Fruit fly (Drosophila melanogaster) whole organism, embryonic: ENCODE data around the gene Dus1.

Source experiments
- BEAF-32 ChIP-seq: fragments of 200-800 bp; sonication (Bioruptor generic); optimal IDR thresholded peaks from 3 replicates; lab custom pipeline; 2017; ENCODE audit warnings: missing biosample characterization, missing genetic modification characterization, mild to moderate bottlenecking, moderate library complexity, missing genetic modification reagents
- CG11085 ChIP-seq: fragments of 200-800 bp; sonication (Bioruptor generic); IDR thresholded peaks from 2 replicates; pipeline ENCODE4 v1.3.6; 2022; ENCODE audit warnings: missing biosample characterization, missing genetic modification characterization
- CG11093 ChIP-seq: fragments of 200-800 bp; sonication (Bioruptor generic); IDR thresholded peaks from 3 replicates; pipeline ENCODE4 v1.3.6; 2022; ENCODE audit warnings: missing biosample characterization, missing genetic modification characterization
- CG11398 ChIP-seq: fragments of 200-800 bp; sonication (Bioruptor generic); optimal IDR thresholded peaks from 2 replicates; lab custom pipeline; 2016; ENCODE audit warnings: missing biosample characterization, missing genetic modification characterization
- CG11723 ChIP-seq: fragments of 200-800 bp; sonication (Bioruptor generic); optimal IDR thresholded peaks from 2 replicates; lab custom pipeline; 2017; ENCODE audit warnings: missing biosample characterization, mild to moderate bottlenecking, missing genetic modification characterization
- CG12104 ChIP-seq: fragments of 200-800 bp; sonication (Bioruptor generic); optimal IDR thresholded peaks from 3 replicates; lab custom pipeline; 2016; ENCODE audit warnings: missing biosample characterization, missing genetic modification characterization
- CG14965 ChIP-seq: fragments of 200-800 bp; sonication (Bioruptor generic); optimal IDR thresholded peaks from 2 replicates; lab custom pipeline; 2016; ENCODE audit warnings: missing biosample characterization, missing genetic modification characterization, borderline replicate concordance
- CG15011 ChIP-seq: fragments of 200-800 bp; sonication (Bioruptor generic); optimal IDR thresholded peaks from 3 replicates; lab custom pipeline; 2018; ENCODE audit warnings: missing biosample characterization, mild to moderate bottlenecking, missing genetic modification characterization
- CG1602 ChIP-seq: fragments of 200-800 bp; sonication (Bioruptor generic); optimal IDR thresholded peaks from 3 replicates; lab custom pipeline; 2016; ENCODE audit warnings: missing biosample characterization, missing genetic modification characterization
- CG17385 ChIP-seq: fragments of 200-800 bp; sonication (Bioruptor generic); optimal IDR thresholded peaks from 3 replicates; lab custom pipeline; 2018; ENCODE audit warnings: missing biosample characterization, mild to moderate bottlenecking, missing genetic modification characterization
- CG18599 ChIP-seq: fragments of 200-800 bp; sonication (Bioruptor generic); optimal IDR thresholded peaks from 3 replicates; lab custom pipeline; 2017; ENCODE audit warnings: missing biosample characterization, missing genetic modification characterization, mild to moderate bottlenecking, moderate library complexity, missing genetic modification reagents
- CG2116 ChIP-seq: fragments of 200-800 bp; sonication (Bioruptor generic); optimal IDR thresholded peaks from 3 replicates; lab custom pipeline; 2018; ENCODE audit warnings: missing biosample characterization, mild to moderate bottlenecking, missing genetic modification characterization
- CG4328 ChIP-seq: fragments of 200-800 bp; sonication (Bioruptor generic); optimal IDR thresholded peaks from 3 replicates; lab custom pipeline; 2017; ENCODE audit warnings: missing biosample characterization, missing genetic modification reagents, missing genetic modification characterization
- CG4424 ChIP-seq: fragments of 200-800 bp; sonication (Bioruptor generic); optimal IDR thresholded peaks from 3 replicates; lab custom pipeline; 2016; ENCODE audit warnings: missing biosample characterization, missing genetic modification characterization
- CG4854 ChIP-seq: fragments of 200-800 bp; sonication (Bioruptor generic); optimal IDR thresholded peaks from 2 replicates; lab custom pipeline; 2016; ENCODE audit warnings: missing biosample characterization, missing genetic modification characterization, inconsistent platforms
- CG5180 ChIP-seq: fragments of 200-800 bp; sonication (Bioruptor generic); optimal IDR thresholded peaks from 3 replicates; lab custom pipeline; 2017; ENCODE audit warnings: missing biosample characterization, missing genetic modification characterization, mild to moderate bottlenecking, moderate library complexity, missing genetic modification reagents
- CG5245 ChIP-seq: fragments of 200-800 bp; sonication (Bioruptor generic); optimal IDR thresholded peaks from 3 replicates; lab custom pipeline; 2016; ENCODE audit warnings: missing biosample characterization, missing genetic modification characterization
- CG6175 ChIP-seq: fragments of 200-800 bp; sonication (Bioruptor generic); IDR thresholded peaks from 3 replicates; pipeline ENCODE4 v1.3.6; 2022; ENCODE audit warnings: missing biosample characterization, missing genetic modification characterization
- CG6854 ChIP-seq: fragments of 200-800 bp; sonication (Bioruptor generic); optimal IDR thresholded peaks from 3 replicates; lab custom pipeline; 2017; ENCODE audit warnings: missing biosample characterization, mild to moderate bottlenecking, missing genetic modification characterization
- CG7987 ChIP-seq: fragments of 200-800 bp; sonication (Bioruptor generic); optimal IDR thresholded peaks from 2 replicates; lab custom pipeline; 2018; ENCODE audit warnings: missing biosample characterization, mild to moderate bottlenecking, missing genetic modification characterization, moderate library complexity
- CG9817 ChIP-seq: fragments of 200-800 bp; sonication (Bioruptor generic); optimal IDR thresholded peaks from 2 replicates; lab custom pipeline; 2018; ENCODE audit warnings: missing biosample characterization, mild to moderate bottlenecking, missing genetic modification characterization, moderate library complexity
- Dek ChIP-seq: fragments of 200-800 bp; sonication (Bioruptor generic); optimal IDR thresholded peaks from 3 replicates; lab custom pipeline; 2019; ENCODE audit warnings: missing biosample characterization, mild to moderate bottlenecking, missing genetic modification characterization, moderate library complexity
- Fer3 ChIP-seq: fragments of 200-800 bp; sonication (Bioruptor generic); optimal IDR thresholded peaks from 2 replicates; lab custom pipeline; 2018; ENCODE audit warnings: missing biosample characterization, mild to moderate bottlenecking, missing genetic modification characterization, moderate library complexity
- H2.0 ChIP-seq: fragments of 200-800 bp; sonication (Bioruptor generic); IDR thresholded peaks from 2 replicates; pipeline ENCODE4 v1.3.6; 2022; ENCODE audit warnings: missing biosample characterization, missing genetic modification characterization
- Hey ChIP-seq: fragments of 200-800 bp; sonication (Bioruptor generic); optimal IDR thresholded peaks from 3 replicates; lab custom pipeline; 2018; ENCODE audit warnings: missing biosample characterization, mild to moderate bottlenecking, missing genetic modification characterization
- Hr51 ChIP-seq, 2 experiments: fragments of 200-800 bp; sonication (Bioruptor generic); optimal IDR thresholded peaks; 2 replicates in 1 of 2; 3 replicates in 1 of 2; lab custom pipeline; 2016 to 2018; ENCODE audit warnings: missing biosample characterization in 2 of 2, missing genetic modification characterization in 2 of 2, mild to moderate bottlenecking in 1 of 2, moderate library complexity in 1 of 2
- Hr78 ChIP-seq, 2 experiments: fragments of 200-800 bp in 1 of 2; fragments of >200 bp in 1 of 2; sonication (Bioruptor generic) in 1 of 2; optimal IDR thresholded peaks; 2 replicates each; lab custom pipeline; 2017 to 2019; ENCODE audit warnings: missing biosample characterization in 2 of 2, missing genetic modification characterization in 2 of 2, mild to moderate bottlenecking in 1 of 2, moderate library complexity in 1 of 2
- Jarid2 ChIP-seq: fragments of 200-800 bp; sonication (Bioruptor generic); optimal IDR thresholded peaks from 3 replicates; lab custom pipeline; 2017; ENCODE audit warnings: mild to moderate bottlenecking, missing biosample characterization, missing genetic modification reagents, missing genetic modification characterization
- MBD-R2 ChIP-seq: fragments of 200-800 bp; sonication (Bioruptor generic); IDR thresholded peaks from 2 replicates; pipeline ENCODE4 v1.3.6; 2022; ENCODE audit warnings: missing biosample characterization, missing genetic modification characterization
- MTF-1 ChIP-seq: fragments of 200-800 bp; sonication (Bioruptor generic); optimal IDR thresholded peaks from 2 replicates; lab custom pipeline; 2018; ENCODE audit warnings: missing biosample characterization, mild to moderate bottlenecking, missing genetic modification characterization, borderline replicate concordance
- bigmax ChIP-seq: fragments of 200-800 bp; sonication (Bioruptor generic); optimal IDR thresholded peaks from 2 replicates; lab custom pipeline; 2018; ENCODE audit warnings: missing biosample characterization, mild to moderate bottlenecking, missing genetic modification characterization
- bsh ChIP-seq, 2 experiments: fragments of 200-800 bp; sonication (Bioruptor generic); optimal IDR thresholded peaks; 2 replicates each; lab custom pipeline; 2017 to 2018; ENCODE audit warnings: mild to moderate bottlenecking in 2 of 2, missing biosample characterization in 2 of 2, missing genetic modification characterization in 2 of 2, moderate library complexity in 1 of 2
- disco-r ChIP-seq: fragments of 200-800 bp; sonication (Bioruptor generic); optimal IDR thresholded peaks from 2 replicates; lab custom pipeline; 2016; ENCODE audit warnings: missing biosample characterization, missing genetic modification characterization
- ems ChIP-seq: fragments of 200-800 bp; sonication (Bioruptor generic); optimal IDR thresholded peaks from 3 replicates; lab custom pipeline; 2016; ENCODE audit warnings: missing biosample characterization, missing genetic modification characterization
- gce ChIP-seq: fragments of 200-800 bp; sonication (Bioruptor generic); IDR thresholded peaks from 3 replicates; pipeline ENCODE4 v1.3.6; 2022; ENCODE audit warnings: missing biosample characterization, missing genetic modification characterization
- gcm ChIP-seq: fragments of 200-800 bp; sonication (Bioruptor generic); optimal IDR thresholded peaks from 2 replicates; lab custom pipeline; 2019; ENCODE audit warnings: missing biosample characterization, mild to moderate bottlenecking, missing genetic modification characterization, moderate library complexity
- gem ChIP-seq: fragments of 200-800 bp; sonication (Bioruptor generic); optimal IDR thresholded peaks from 2 replicates; lab custom pipeline; 2019; ENCODE audit warnings: missing biosample characterization, mild to moderate bottlenecking, missing genetic modification characterization, moderate library complexity
- ken ChIP-seq: fragments of 200-800 bp; sonication (Bioruptor generic); IDR thresholded peaks from 3 replicates; pipeline ENCODE4 v1.3.6; 2022; ENCODE audit warnings: missing biosample characterization, missing genetic modification characterization
- kni ChIP-seq: fragments of 200-800 bp; sonication (Bioruptor generic); optimal IDR thresholded peaks from 3 replicates; lab custom pipeline; 2017; ENCODE audit warnings: mild to moderate bottlenecking, missing biosample characterization, missing genetic modification reagents, missing genetic modification characterization
- knrl ChIP-seq: fragments of 200-800 bp; sonication (Bioruptor generic); IDR thresholded peaks from 3 replicates; pipeline ENCODE4 v1.3.6; 2022; ENCODE audit warnings: missing biosample characterization, missing genetic modification characterization; ENCODE audit not compliant: partially characterized antibody
- odd ChIP-seq: fragments of 200-800 bp; sonication (Bioruptor generic); optimal IDR thresholded peaks from 2 replicates; lab custom pipeline; 2017; ENCODE audit warnings: missing biosample characterization, mild to moderate bottlenecking, missing genetic modification characterization
- pan ChIP-seq, 4 experiments: fragments of >200 bp in 3 of 4; fragments of 200-800 bp in 1 of 4; sonication (Bioruptor generic) in 1 of 4; optimal IDR thresholded peaks in 3 of 4; IDR thresholded peaks in 1 of 4; 2 replicates each; pipeline versions ENCODE4 v1.3.6 to Lab custom; 2017 to 2022; ENCODE audit warnings: missing biosample characterization in 2 of 4, missing genetic modification characterization in 2 of 4, mixed read lengths in 1 of 4
- row ChIP-seq: fragments of 200-800 bp; sonication (Bioruptor generic); IDR thresholded peaks from 3 replicates; pipeline ENCODE4 v1.3.6; 2022; ENCODE audit warnings: missing biosample characterization, missing genetic modification characterization
- salm ChIP-seq: fragments of 200-800 bp; sonication (Bioruptor generic); optimal IDR thresholded peaks from 2 replicates; lab custom pipeline; 2018; ENCODE audit warnings: missing biosample characterization, mild to moderate bottlenecking, missing genetic modification characterization
- slou ChIP-seq: fragments of 200-800 bp; sonication (Bioruptor generic); optimal IDR thresholded peaks from 3 replicates; lab custom pipeline; 2016; ENCODE audit warnings: missing biosample characterization, missing genetic modification characterization
- toy ChIP-seq: fragments of 200-800 bp; sonication (Bioruptor generic); IDR thresholded peaks from 2 replicates; pipeline ENCODE4 v1.3.6; 2022; ENCODE audit warnings: missing biosample characterization, missing genetic modification characterization
- vvl ChIP-seq: fragments of 200-800 bp; sonication (Bioruptor generic); IDR thresholded peaks from 2 replicates; pipeline ENCODE4 v1.3.6; 2022; ENCODE audit warnings: missing biosample characterization, missing genetic modification characterization
- wek ChIP-seq: fragments of 200-800 bp; sonication (Bioruptor generic); optimal IDR thresholded peaks from 3 replicates; lab custom pipeline; 2018; ENCODE audit warnings: missing biosample characterization, mild to moderate bottlenecking, missing genetic modification characterization, moderate library complexity
- zfh2 ChIP-seq: fragments of 200-800 bp; sonication (Bioruptor generic); optimal IDR thresholded peaks from 2 replicates; lab custom pipeline; 2016; ENCODE audit warnings: missing biosample characterization, missing genetic modification characterization

The Dus1 gene

dm6 chr2L:305646-306045 lies 34.1 kb upstream of the Dus1 start, which contains the start of gene Plc21C (continued):
- TF ChIP-seq Hr51 (GFP tag; optimal IDR thresholded peaks at IDR 0.05; lab: Kevin White, UChicago) (peak; percentile 28 to 64), Fer3 (peak; percentile 45), MTF-1 (GFP tag; lab: Kevin White, UChicago) (no peak), CG5180 (no peak), CG11093 (GFP tag; lab: Robert Waterston, UW) (no peak), CG4854 (peak; percentile 71), Dek (tag; lab: Kevin White, UChicago) (peak; percentile 42), CG9817 (tag; lab: Kevin White, UChicago) (peak; percentile 46), row (GFP tag; lab: Robert Waterston, UW) (peak; percentile 79), CG7987 (GFP tag; lab: Kevin White, UChicago) (no peak), MBD-R2 (GFP tag; lab: Robert Waterston, UW) (peak; percentile 64), CG11398 (GFP tag; lab: Kevin White, UChicago) (peak; percentile 25), ems (GFP tag; lab: Kevin White, UChicago) (peak; percentile 53), CG15011 (GFP tag; lab: Kevin White, UChicago) (no peak), CG6175 (GFP tag; lab: Robert Waterston, UW) (no peak), zfh2 (GFP tag; lab: Kevin White, UChicago) (peak; percentile 33), CG4328 (GFP tag; lab: Kevin White, UChicago) (peak; percentile 58), odd (no peak), vvl (peak; percentile 65), H2.0 (GFP tag; lab: Robert Waterston, UW) (no peak), CG4424 (GFP tag; lab: Kevin White, UChicago) (peak; percentile 26), kni (GFP tag; lab: Kevin White, UChicago) (peak; percentile 10), bigmax (GFP tag; lab: Kevin White, UChicago) (no peak), Hey (tag; lab: Kevin White, UChicago) (no peak), salm (tag; lab: Kevin White, UChicago) (peak; percentile 14), CG1602 (GFP tag; lab: Kevin White, UChicago) (peak; percentile 38), CG11085 (GFP tag; lab: Robert Waterston, UW) (peak; percentile 56; the same call in 1 of the 2 replicates), gem (peak; percentile 59), CG18599 (GFP tag; lab: Kevin White, UChicago) (peak; percentile 56), BEAF-32 (peak; percentile 64), gcm (GFP tag; lab: Kevin White, UChicago) (peak; percentile 25), toy (no peak), bsh (GFP tag; optimal IDR thresholded peaks at IDR 0.05; lab: Kevin White, UChicago) (no peak), slou (peak; percentile 56), Hr78 (GFP tag; optimal IDR thresholded peaks at IDR 0.05; lab: Kevin White, UChicago) (no peak), Jarid2 (GFP tag; lab: Kevin White, UChicago) (peak; percentile 16), knrl (GFP tag; lab: Robert Waterston, UW) (peak; percentile 57; the same call in 2 of the 3 replicates), pan (optimal IDR thresholded peaks at IDR 0.05; lab: Kevin White, UChicago) (no peak), pan (GFP tag; optimal IDR thresholded peaks at IDR 0.05 in 1 of 2, IDR thresholded peaks at IDR 0.05 in 1 of 2) (no peak), CG17385 (GFP tag; lab: Kevin White, UChicago) (no peak), CG2116 (GFP tag; lab: Kevin White, UChicago) (peak; percentile 81), disco-r (GFP tag; lab: Kevin White, UChicago) (no peak), CG14965 (GFP tag; lab: Kevin White, UChicago) (no peak), wek (GFP tag; lab: Kevin White, UChicago) (no peak), CG12104 (GFP tag; lab: Kevin White, UChicago) (no peak), CG6854 (GFP tag; lab: Kevin White, UChicago) (peak; percentile 4), gce (GFP tag; lab: Robert Waterston, UW) (no peak), CG11723 (GFP tag; lab: Kevin White, UChicago) (no peak), CG5245 (GFP tag; lab: Kevin White, UChicago) (no peak), ken (GFP tag; lab: Robert Waterston, UW) (no peak)
